Worm (Caenorhabditis elegans) whole organism, late embryonic: Measurements from ENCODE around the gene F53F8.5.

Source experiments
- ceh-34 ChIP-seq: sonication (generic microtip); optimal IDR thresholded peaks from 2 replicates; lab custom pipeline; 2016; ENCODE audit warnings: mild to moderate bottlenecking, missing genetic modification characterization, missing compliant biosample characterization
- dmd-4 ChIP-seq: sonication (generic microtip); optimal IDR thresholded peaks from 2 replicates; lab custom pipeline; 2016; ENCODE audit warnings: borderline replicate concordance, missing genetic modification characterization, missing compliant biosample characterization
- unc-55 ChIP-seq: sonication (generic microtip); optimal IDR thresholded peaks from 2 replicates; lab custom pipeline; 2017; ENCODE audit warnings: missing biosample characterization, missing genetic modification reagents, missing genetic modification characterization

- no peak for TF ChIP-seq unc-55 (GFP tag; lab: Kevin White, UChicago)
- no peak for TF ChIP-seq dmd-4 (tag; lab: Kevin White, UChicago)
- TF ChIP-seq ceh-34 = no peak
These were observed 33.2 kb downstream of the F53F8.5 start for ce11 chrV:20670625-20671024.
